Worm (Caenorhabditis elegans) whole organism, early embryonic: ENCODE measurements around the gene tsp-17.

Experiments
- B0310.2 ChIP-seq: sonication (generic microtip); optimal IDR thresholded peaks from 2 replicates; lab custom pipeline; 2016; ENCODE audit warnings: mild to moderate bottlenecking, missing genetic modification characterization, missing compliant biosample characterization
- F13C5.2 ChIP-seq: sonication (generic microtip); optimal IDR thresholded peaks from 2 replicates; lab custom pipeline; 2017; ENCODE audit warnings: mild to moderate bottlenecking, missing genetic modification characterization, inconsistent platforms, missing compliant biosample characterization
- aly-1 ChIP-seq: sonication (generic microtip); optimal IDR thresholded peaks from 2 replicates; lab custom pipeline; 2016; ENCODE audit warnings: missing genetic modification characterization, missing compliant biosample characterization
- ama-1 ChIP-seq: fragments of 150-350 bp; optimal IDR thresholded peaks from 2 replicates; lab custom pipeline; 2014
- ceh-13 ChIP-seq: fragments of 200-800 bp; sonication (Bioruptor generic); optimal IDR thresholded peaks from 2 replicates; lab custom pipeline; 2018; ENCODE audit warnings: mild to moderate bottlenecking, missing genetic modification characterization, missing compliant biosample characterization
- ceh-36 ChIP-seq: sonication (generic microtip); optimal IDR thresholded peaks from 2 replicates; lab custom pipeline; 2016; ENCODE audit warnings: missing genetic modification characterization, inconsistent platforms, missing compliant biosample characterization
- ets-7 ChIP-seq: sonication (generic microtip); optimal IDR thresholded peaks from 2 replicates; lab custom pipeline; 2016; ENCODE audit warnings: missing genotype, missing genetic modification characterization, missing compliant biosample characterization
- flt-1 ChIP-seq: fragments of 200-800 bp; sonication (Bioruptor generic); IDR thresholded peaks from 2 replicates; pipeline ENCODE4 v1.3.6; 2022; ENCODE audit warnings: missing genetic modification characterization, missing compliant biosample characterization
- hmbx-1 ChIP-seq: sonication (generic microtip); optimal IDR thresholded peaks from 2 replicates; lab custom pipeline; 2016; ENCODE audit warnings: mild to moderate bottlenecking, missing genetic modification characterization, missing compliant biosample characterization
- hmg-4 ChIP-seq: fragments of 200-800 bp; sonication (Bioruptor generic); optimal IDR thresholded peaks from 2 replicates; lab custom pipeline; 2018; ENCODE audit warnings: mild to moderate bottlenecking, missing genetic modification characterization, missing compliant biosample characterization
- hnd-1 ChIP-seq: sonication (generic microtip); optimal IDR thresholded peaks from 2 replicates; lab custom pipeline; 2016; ENCODE audit warnings: missing genetic modification characterization, missing compliant biosample characterization
- pes-1 ChIP-seq: fragments of 200-800 bp; sonication (Bioruptor generic); IDR thresholded peaks from 2 replicates; pipeline ENCODE4 v1.3.6; 2022; ENCODE audit warnings: missing genetic modification reagents, missing genetic modification characterization, missing compliant biosample characterization
- scrt-1 ChIP-seq: fragments of 200-800 bp; sonication (Bioruptor generic); IDR thresholded peaks from 2 replicates; pipeline ENCODE4 v1.3.6; 2022; ENCODE audit warnings: missing genetic modification characterization, missing compliant biosample characterization
- sea-1 ChIP-seq: fragments of 200-800 bp; sonication (Bioruptor generic); conservative IDR thresholded peaks from 2 replicates; pipeline ENCODE4 v1.3.6; 2022; ENCODE audit warnings: missing genetic modification characterization, missing compliant biosample characterization
- tbx-11 ChIP-seq: fragments of 200-800 bp; sonication (Bioruptor generic); IDR thresholded peaks from 2 replicates; pipeline ENCODE4 v1.3.6; 2022; ENCODE audit warnings: missing genetic modification characterization, missing compliant biosample characterization
- tbx-37 ChIP-seq: fragments of 200-800 bp; sonication (Bioruptor generic); conservative IDR thresholded peaks from 2 replicates; pipeline ENCODE4 v1.3.6; 2022; ENCODE audit warnings: missing genetic modification reagents, missing genetic modification characterization, missing compliant biosample characterization
- tra-4 ChIP-seq: sonication (generic microtip); optimal IDR thresholded peaks from 2 replicates; lab custom pipeline; 2017; ENCODE audit warnings: missing genetic modification characterization, missing compliant biosample characterization

tsp-17 gene

DNA sequence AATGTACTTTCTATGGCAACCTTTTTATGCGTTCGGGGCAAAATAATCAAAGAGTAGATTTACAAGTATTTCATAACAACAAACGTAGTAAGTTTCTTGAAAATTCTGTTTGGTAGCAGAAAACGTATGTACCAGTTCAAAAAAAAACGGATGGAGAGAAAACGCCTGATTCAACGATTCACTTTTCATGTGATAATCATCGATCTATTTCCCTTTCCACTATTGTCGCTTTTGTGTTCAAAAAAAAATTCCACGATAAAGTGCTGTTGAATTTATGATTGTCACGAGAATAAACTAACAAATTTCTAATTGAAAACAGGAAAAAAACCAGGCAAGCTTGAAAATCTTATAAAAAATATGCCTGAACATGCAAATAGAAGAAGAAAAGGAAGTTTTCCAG, 14.9 kb downstream of the tsp-17 start:
- TF ChIP-seq ceh-13 (GFP tag; lab: Kevin White, UChicago) (no peak), B0310.2 (tag; lab: Kevin White, UChicago) (no peak), aly-1 (tag; lab: Kevin White, UChicago) (no peak), pes-1 (GFP tag; lab: Robert Waterston, UW) (no peak), sea-1 (GFP tag; lab: Robert Waterston, UW) (no peak), flt-1 (no peak), tra-4 (tag; lab: Kevin White, UChicago) (no peak), ceh-36 (tag; lab: Kevin White, UChicago) (no peak), tbx-37 (GFP tag; lab: Robert Waterston, UW) (no peak), tbx-11 (no peak), ama-1 (no peak), ets-7 (tag; lab: Kevin White, UChicago) (no peak), hmg-4 (no peak), hmbx-1 (tag; lab: Kevin White, UChicago) (no peak), scrt-1 (GFP tag; lab: Robert Waterston, UW) (no peak), F13C5.2 (no peak), hnd-1 (tag; lab: Kevin White, UChicago) (no peak)

DNA sequence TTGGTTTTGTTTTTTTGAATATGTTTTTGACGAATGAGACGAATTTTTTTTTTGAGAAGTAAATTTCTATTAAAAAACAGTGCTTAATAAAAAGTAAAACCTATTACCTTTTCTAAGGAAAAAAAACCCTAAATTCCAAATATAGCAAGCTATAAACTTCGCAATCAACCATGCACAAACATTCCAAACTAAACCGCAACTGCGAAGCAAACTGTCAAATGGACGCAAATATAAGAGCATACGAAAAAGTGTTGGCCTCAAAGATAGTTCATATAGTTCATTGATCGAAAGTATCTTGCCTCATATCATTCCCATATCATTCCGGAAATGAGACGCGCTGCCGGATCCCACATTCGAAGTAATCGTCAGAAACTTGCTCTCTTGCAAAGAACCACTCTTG, 15.6 kb downstream of the tsp-17 start, which contains the start of gene C01C4.3:
Gene C01C4.3, plus strand, starts transcription at position 301 of the 400 bp plus-strand sequence.
- TF ChIP-seq tbx-11, result no peak

DNA sequence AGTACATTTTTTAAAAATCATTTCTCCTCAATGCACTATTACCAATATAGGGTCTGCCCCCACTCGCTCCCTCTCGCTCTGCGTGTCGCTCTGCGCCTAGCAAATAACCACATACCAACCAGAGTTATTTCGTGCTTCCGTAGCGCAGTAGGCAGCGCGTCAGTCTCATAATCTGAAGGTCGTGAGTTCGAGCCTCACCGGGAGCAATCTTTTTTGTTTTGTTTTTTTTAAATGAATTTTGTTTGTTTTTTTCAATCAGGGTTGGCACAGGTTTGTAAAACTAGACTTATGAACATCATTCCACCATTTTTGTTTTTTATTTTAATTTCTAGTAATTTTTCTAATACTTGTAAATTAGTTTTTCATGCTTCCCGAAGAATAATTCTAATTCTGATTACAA, 16.7 kb downstream of the tsp-17 start:
- peak; percentile 92 for TF ChIP-seq tbx-37 (GFP tag; lab: Robert Waterston, UW)
- TF ChIP-seq F13C5.2, result peak; percentile 96
- TF ChIP-seq tbx-11, result peak; percentile 92
- TF ChIP-seq ama-1, result no peak
- peak; percentile 90 for TF ChIP-seq flt-1
- peak; percentile 67 for TF ChIP-seq hmbx-1 (tag; lab: Kevin White, UChicago)
- TF ChIP-seq ceh-36 (tag; lab: Kevin White, UChicago), result peak; percentile 91
- peak; percentile 81 for TF ChIP-seq B0310.2 (tag; lab: Kevin White, UChicago)
- TF ChIP-seq ets-7 (tag; lab: Kevin White, UChicago), result peak; percentile 79
- peak; percentile 69 for TF ChIP-seq tra-4 (tag; lab: Kevin White, UChicago)
- TF ChIP-seq aly-1 (tag; lab: Kevin White, UChicago), result peak; percentile 82
- TF ChIP-seq hmg-4, result peak; percentile 91
- TF ChIP-seq scrt-1 (GFP tag; lab: Robert Waterston, UW), result peak; percentile 94
- TF ChIP-seq ceh-13 (GFP tag; lab: Kevin White, UChicago), result peak; percentile 78
- TF ChIP-seq sea-1 (GFP tag; lab: Robert Waterston, UW), result peak; percentile 88
- TF ChIP-seq pes-1 (GFP tag; lab: Robert Waterston, UW), result peak; percentile 95
- TF ChIP-seq hnd-1 (tag; lab: Kevin White, UChicago), result peak; percentile 83

DNA sequence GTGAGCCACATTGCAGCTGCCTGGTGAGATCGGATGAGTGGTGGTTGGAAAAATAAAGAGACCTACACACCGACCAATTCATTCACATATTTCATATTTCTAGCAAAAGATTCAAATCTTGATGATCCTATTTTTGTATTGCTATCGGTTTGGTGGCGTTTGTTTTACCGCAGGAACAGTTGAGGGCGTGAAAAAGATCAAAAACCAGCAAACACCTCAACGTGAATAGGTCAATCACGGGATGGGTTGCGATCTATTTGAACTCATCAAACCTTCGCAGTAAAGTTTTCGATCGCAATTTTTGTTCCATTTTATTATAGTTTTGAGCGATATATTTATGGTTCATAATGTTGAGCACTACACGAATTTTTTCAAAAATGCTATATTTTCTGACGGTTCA, 20.9 kb downstream of the tsp-17 start:
- TF ChIP-seq sea-1 (GFP tag; lab: Robert Waterston, UW) (no peak), tbx-37 (GFP tag; lab: Robert Waterston, UW) (no peak), B0310.2 (tag; lab: Kevin White, UChicago) (no peak), hnd-1 (tag; lab: Kevin White, UChicago) (no peak), scrt-1 (GFP tag; lab: Robert Waterston, UW) (no peak), pes-1 (GFP tag; lab: Robert Waterston, UW) (no peak)

DNA sequence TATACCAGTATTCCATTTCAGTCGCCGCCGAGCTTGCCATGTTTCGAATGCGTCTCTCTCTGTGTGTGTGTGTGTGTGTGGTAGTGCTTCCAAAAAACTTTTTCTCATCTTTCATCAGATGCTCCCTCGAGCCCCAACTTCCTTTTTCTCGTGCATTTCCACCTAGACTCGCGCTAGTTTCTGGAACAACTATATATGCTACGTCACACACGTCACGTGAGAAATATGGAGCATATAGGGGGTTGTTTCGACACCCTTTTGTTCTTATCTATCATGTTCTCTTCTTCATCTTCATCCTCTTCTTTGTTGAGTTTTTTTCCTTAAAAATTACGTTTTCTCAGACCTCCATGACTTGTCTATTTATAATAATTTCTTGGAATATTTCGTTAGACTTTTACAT, 24.4 kb downstream of the tsp-17 start:
- TF ChIP-seq tbx-11, result no peak
- no peak for TF ChIP-seq aly-1 (tag; lab: Kevin White, UChicago)
- TF ChIP-seq hmg-4, result no peak
- TF ChIP-seq ets-7 (tag; lab: Kevin White, UChicago), result no peak
- TF ChIP-seq scrt-1 (GFP tag; lab: Robert Waterston, UW), result no peak
- no peak for TF ChIP-seq F13C5.2
- TF ChIP-seq ama-1, result no peak
- TF ChIP-seq pes-1 (GFP tag; lab: Robert Waterston, UW), result no peak
- TF ChIP-seq tbx-37 (GFP tag; lab: Robert Waterston, UW), result no peak
- no peak for TF ChIP-seq flt-1
- TF ChIP-seq hmbx-1 (tag; lab: Kevin White, UChicago), result no peak

DNA sequence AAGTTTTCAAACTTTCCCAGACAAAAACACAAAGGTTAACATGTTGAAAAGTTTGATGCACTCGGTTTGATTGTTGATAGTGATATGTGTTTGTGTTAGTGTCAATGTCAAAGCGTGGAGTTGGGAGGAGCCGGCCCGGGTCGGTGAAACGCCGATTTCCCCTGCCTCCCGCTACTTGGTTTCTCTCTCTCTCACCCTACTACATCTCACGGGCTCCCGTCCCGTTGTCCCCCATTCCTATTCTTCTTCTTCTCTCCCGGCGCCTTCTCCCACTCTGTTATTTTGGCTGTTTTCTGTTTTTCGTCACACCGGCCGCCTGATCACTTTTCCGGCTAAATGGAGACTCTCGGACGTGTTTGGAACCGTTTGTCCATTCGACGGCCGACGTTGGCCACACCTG, 25.4 kb downstream of the tsp-17 start:
- TF ChIP-seq scrt-1 (GFP tag; lab: Robert Waterston, UW) (no peak), hmg-4 (no peak), ets-7 (tag; lab: Kevin White, UChicago) (no peak), flt-1 (no peak), ama-1 (no peak), tbx-11 (no peak)

DNA sequence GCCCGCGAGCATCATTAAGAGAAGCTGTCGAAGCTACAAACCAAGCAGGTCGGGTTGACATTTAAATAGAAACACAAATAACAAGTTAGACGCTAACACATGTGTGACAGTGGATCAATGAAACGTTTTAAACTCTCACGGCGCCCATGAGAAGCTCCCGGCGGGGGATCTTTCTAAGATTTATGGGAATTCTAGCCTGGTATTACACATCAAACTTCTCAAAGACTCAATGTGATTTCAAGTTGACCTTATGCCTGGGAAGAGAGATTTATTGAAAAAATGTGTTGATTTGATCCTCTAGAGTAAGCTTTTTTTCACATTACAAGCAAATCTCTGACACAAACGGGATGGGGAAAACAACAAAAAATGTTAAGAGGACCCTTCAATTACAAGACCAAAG, 28.8 kb downstream of the tsp-17 start:
- TF ChIP-seq ets-7 (tag; lab: Kevin White, UChicago) (no peak), tbx-11 (no peak), F13C5.2 (no peak), tra-4 (tag; lab: Kevin White, UChicago) (no peak), ama-1 (no peak), ceh-13 (GFP tag; lab: Kevin White, UChicago) (no peak), pes-1 (GFP tag; lab: Robert Waterston, UW) (no peak), hmg-4 (no peak), hnd-1 (tag; lab: Kevin White, UChicago) (no peak), aly-1 (tag; lab: Kevin White, UChicago) (no peak), B0310.2 (tag; lab: Kevin White, UChicago) (no peak), tbx-37 (GFP tag; lab: Robert Waterston, UW) (no peak), flt-1 (no peak), scrt-1 (GFP tag; lab: Robert Waterston, UW) (no peak), sea-1 (GFP tag; lab: Robert Waterston, UW) (no peak), hmbx-1 (tag; lab: Kevin White, UChicago) (no peak), ceh-36 (tag; lab: Kevin White, UChicago) (no peak)

DNA sequence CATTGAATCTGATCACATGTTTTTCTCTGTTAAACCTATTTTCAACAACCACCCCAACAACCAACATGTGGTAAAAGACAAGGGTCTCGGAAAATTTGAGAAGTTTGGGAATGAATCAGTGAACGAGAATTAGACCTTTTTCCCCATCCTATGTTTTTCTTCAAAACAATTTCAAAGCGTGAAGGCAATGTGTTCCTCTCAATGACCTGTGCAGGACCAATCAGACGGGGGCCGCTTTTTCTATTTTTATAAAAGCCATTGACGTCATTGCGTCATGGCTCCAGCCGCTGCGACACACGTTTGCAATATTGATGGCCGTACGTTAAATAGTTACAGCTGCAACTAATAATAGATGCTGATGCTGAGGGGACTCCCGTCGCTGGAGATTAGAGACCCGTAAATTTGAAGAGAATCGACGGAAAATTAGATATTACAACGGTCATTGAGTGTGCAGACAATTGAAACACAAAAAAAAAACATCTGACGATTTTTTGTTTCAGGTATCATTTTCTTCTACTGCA, 30.7 kb downstream of the tsp-17 start:
- TF ChIP-seq ceh-13 (GFP tag; lab: Kevin White, UChicago) (no peak), ceh-36 (tag; lab: Kevin White, UChicago) (no peak), hmbx-1 (tag; lab: Kevin White, UChicago) (no peak), aly-1 (tag; lab: Kevin White, UChicago) (no peak), hmg-4 (no peak), tbx-37 (GFP tag; lab: Robert Waterston, UW) (no peak), hnd-1 (tag; lab: Kevin White, UChicago) (no peak), sea-1 (GFP tag; lab: Robert Waterston, UW) (no peak), ets-7 (tag; lab: Kevin White, UChicago) (no peak), flt-1 (no peak), ama-1 (no peak), tbx-11 (no peak), scrt-1 (GFP tag; lab: Robert Waterston, UW) (no peak), pes-1 (GFP tag; lab: Robert Waterston, UW) (no peak), F13C5.2 (no peak)
